Worm (Caenorhabditis elegans) whole organism, midembryonic: ENCODE measurements around the gene sri-61.
"Not testable (repeated sequence)": the region's sequence is repeated elsewhere in the genome, so short reads cannot be mapped to it uniquely, and the experiment has no call there.

Experiments used
- T22C8.4 ChIP-seq: fragments of 200-800 bp; sonication (Bioruptor generic); IDR thresholded peaks from 2 replicates; pipeline ENCODE4 v1.3.6; 2022; ENCODE audit warnings: missing genetic modification characterization, missing compliant biosample characterization
- flt-1 ChIP-seq: fragments of 200-800 bp; sonication (Bioruptor generic); IDR thresholded peaks from 2 replicates; pipeline ENCODE4 v1.3.6; 2022; ENCODE audit warnings: missing genetic modification characterization, missing compliant biosample characterization
- klf-2 ChIP-seq: fragments of 200-800 bp; sonication (Bioruptor generic); conservative IDR thresholded peaks from 2 replicates; pipeline ENCODE4 v1.3.6; 2022; ENCODE audit warnings: missing genetic modification reagents, missing genetic modification characterization, missing compliant biosample characterization
- med-1 ChIP-seq: sonication (generic microtip); optimal IDR thresholded peaks from 2 replicates; lab custom pipeline; 2017; ENCODE audit warnings: missing genetic modification characterization, mild to moderate bottlenecking, missing compliant biosample characterization, antibody characterized with exemption, missing genetic modification reagents; ENCODE audit not compliant: insufficient read depth
- ref-1 ChIP-seq: fragments of 200-800 bp; sonication (Bioruptor generic); conservative IDR thresholded peaks from 2 replicates; pipeline ENCODE4 v1.3.6; 2022; ENCODE audit warnings: missing genetic modification reagents, missing genetic modification characterization, missing compliant biosample characterization
- tab-1 ChIP-seq: fragments of 200-800 bp; sonication (Bioruptor generic); IDR thresholded peaks from 2 replicates; pipeline ENCODE4 v1.3.6; 2022; ENCODE audit warnings: missing genetic modification characterization, missing compliant biosample characterization
- ztf-23 ChIP-seq: fragments of 200-800 bp; sonication (Bioruptor generic); IDR thresholded peaks from 2 replicates; pipeline ENCODE4 v1.3.6; 2022; ENCODE audit warnings: missing genetic modification reagents, missing genetic modification characterization, missing compliant biosample characterization

DNA sequence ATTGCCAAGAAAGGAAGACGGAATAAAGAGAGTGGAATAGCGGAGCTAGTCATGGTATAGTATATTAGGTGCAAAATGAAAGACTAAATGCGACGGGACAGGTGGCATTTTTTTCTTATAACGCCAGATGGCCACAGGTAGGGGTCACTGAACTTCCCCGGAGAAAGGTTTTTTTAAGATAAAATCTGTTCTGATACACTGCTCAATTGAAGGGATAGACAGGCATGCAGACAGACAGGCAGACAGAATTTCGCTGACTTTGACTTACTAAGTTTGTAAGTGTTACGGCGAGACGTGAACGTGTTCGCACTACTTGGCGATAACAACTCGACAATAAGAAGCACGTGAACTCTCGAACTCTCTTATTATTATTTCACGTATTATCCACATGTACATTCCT lies 26.6 kb downstream of the sri-61 start, which contains the start of the genes F22E5.20 and F22E5.1:
- TF ChIP-seq klf-2; flt-1 (GFP tag; lab: Robert Waterston, UW); ztf-23 (GFP tag; lab: Robert Waterston, UW); T22C8.4 (GFP tag; lab: Robert Waterston, UW); ref-1 (GFP tag; lab: Robert Waterston, UW); med-1 (GFP tag; lab: Kevin White, UChicago); tab-1 (GFP tag; lab: Robert Waterston, UW): not testable (repeated sequence)
